Fruit fly (Drosophila melanogaster) whole organism, adult: ENCODE results near the gene EMC4.

ENCODE experiments used
- CG11617 ChIP-seq: fragments of 200-800 bp; sonication (Bioruptor generic); optimal IDR thresholded peaks from 2 replicates; lab custom pipeline; 2017; ENCODE audit warnings: mild to moderate bottlenecking, missing biosample characterization, missing genetic modification reagents, missing genetic modification characterization
- CG12768 ChIP-seq: fragments of 200-800 bp; sonication (Bioruptor generic); optimal IDR thresholded peaks from 2 replicates; lab custom pipeline; 2017; ENCODE audit warnings: missing biosample characterization, missing genetic modification characterization, mild to moderate bottlenecking, moderate library complexity, missing genetic modification reagents
- CG14711 ChIP-seq: fragments of 200-800 bp; sonication (Bioruptor generic); optimal IDR thresholded peaks from 2 replicates; lab custom pipeline; 2018; ENCODE audit warnings: missing biosample characterization, mild to moderate bottlenecking, missing genetic modification characterization, moderate library complexity
- CG1620 ChIP-seq: fragments of 200-800 bp; sonication (Bioruptor generic); optimal IDR thresholded peaks from 2 replicates; lab custom pipeline; 2016; ENCODE audit warnings: missing biosample characterization, missing genetic modification characterization
- CG33017 ChIP-seq: fragments of 200-800 bp; sonication (Bioruptor generic); optimal IDR thresholded peaks from 2 replicates; lab custom pipeline; 2018; ENCODE audit warnings: missing biosample characterization, mild to moderate bottlenecking, missing genetic modification characterization, moderate library complexity
- CG5204 ChIP-seq: fragments of 200-800 bp; sonication (Bioruptor generic); optimal IDR thresholded peaks from 2 replicates; lab custom pipeline; 2016; ENCODE audit warnings: missing biosample characterization, missing genetic modification characterization
- CG7045 ChIP-seq: fragments of 200-800 bp; sonication (Bioruptor generic); optimal IDR thresholded peaks from 2 replicates; lab custom pipeline; 2017; ENCODE audit warnings: missing biosample characterization, mild to moderate bottlenecking, missing genetic modification characterization
- CG7101 ChIP-seq: fragments of 200-800 bp; sonication (Bioruptor generic); optimal IDR thresholded peaks from 2 replicates; lab custom pipeline; 2018; ENCODE audit warnings: missing biosample characterization, mild to moderate bottlenecking, missing genetic modification characterization, moderate library complexity
- Clk ChIP-seq: fragments of 200-800 bp; sonication (Bioruptor generic); optimal IDR thresholded peaks from 2 replicates; lab custom pipeline; 2017; ENCODE audit warnings: missing biosample characterization, missing genetic modification characterization
- Crg-1 ChIP-seq: fragments of 200-800 bp; sonication (Bioruptor generic); optimal IDR thresholded peaks from 2 replicates; lab custom pipeline; 2016; ENCODE audit warnings: missing biosample characterization, missing genetic modification characterization
- Hr96 ChIP-seq: fragments of 200-800 bp; sonication (Bioruptor generic); optimal IDR thresholded peaks from 2 replicates; lab custom pipeline; 2016; ENCODE audit warnings: missing biosample characterization, missing genetic modification characterization
- Mnt ChIP-seq: fragments of 200-800 bp; sonication (Bioruptor generic); optimal IDR thresholded peaks from 2 replicates; lab custom pipeline; 2016; ENCODE audit warnings: missing biosample characterization, mild to moderate bottlenecking, missing genetic modification characterization
- bab1 ChIP-seq: fragments of 200-800 bp; sonication (Bioruptor generic); optimal IDR thresholded peaks from 3 replicates; lab custom pipeline; 2019; ENCODE audit warnings: missing biosample characterization, mild to moderate bottlenecking, missing genetic modification characterization, moderate library complexity
- cic ChIP-seq: fragments of 200-800 bp; sonication (Bioruptor generic); optimal IDR thresholded peaks from 2 replicates; lab custom pipeline; 2017; ENCODE audit warnings: missing biosample characterization, mild to moderate bottlenecking, missing genetic modification characterization, moderate library complexity
- cnc ChIP-seq, 2 experiments: fragments of >200 bp; optimal IDR thresholded peaks; 2 replicates each; lab custom pipeline; 2017
- kay ChIP-seq: fragments of 200-800 bp; sonication (Bioruptor generic); peaks from one replicate; lab custom pipeline; 2016; ENCODE audit warnings: missing biosample characterization, missing genetic modification characterization, borderline replicate concordance
- ovo ChIP-seq: fragments of 200-800 bp; sonication (Bioruptor generic); optimal IDR thresholded peaks from 2 replicates; lab custom pipeline; 2016; ENCODE audit warnings: missing biosample characterization, missing genetic modification characterization
- pad ChIP-seq: fragments of 200-800 bp; sonication (Bioruptor generic); optimal IDR thresholded peaks from 3 replicates; lab custom pipeline; 2017; ENCODE audit warnings: missing biosample characterization, missing genetic modification characterization, mild to moderate bottlenecking, moderate library complexity, missing genetic modification reagents
- tj ChIP-seq: fragments of 200-800 bp; sonication (Bioruptor generic); optimal IDR thresholded peaks from 3 replicates; lab custom pipeline; 2017; ENCODE audit warnings: missing biosample characterization, mild to moderate bottlenecking, missing genetic modification characterization, moderate library complexity
- toe ChIP-seq: fragments of 200-800 bp; sonication (Bioruptor generic); optimal IDR thresholded peaks from 2 replicates; lab custom pipeline; 2016; ENCODE audit warnings: missing biosample characterization, missing genetic modification characterization

The EMC4 gene

dm6 chr3L:22868070-22868469, at the start of gene EMC4:
Gene EMC4, minus strand, starts transcription at chr3L:22868243.
- TF ChIP-seq CG1620 (GFP tag; lab: Kevin White, UChicago) (peak; percentile 80), ovo (GFP tag; lab: Kevin White, UChicago) (no peak), CG14711 (tag; lab: Kevin White, UChicago) (peak; percentile 67), bab1 (GFP tag; lab: Kevin White, UChicago) (peak; percentile 70), CG5204 (GFP tag; lab: Kevin White, UChicago) (no peak), CG11617 (GFP tag; lab: Kevin White, UChicago) (peak; percentile 43), cic (peak; percentile 56), toe (GFP tag; lab: Kevin White, UChicago) (no peak), CG12768 (GFP tag; lab: Kevin White, UChicago) (peak; percentile 75), tj (GFP tag; lab: Kevin White, UChicago) (peak; percentile 7), Mnt (GFP tag; lab: Kevin White, UChicago) (peak; percentile 79), Clk (GFP tag; lab: Kevin White, UChicago) (peak; percentile 17), Crg-1 (GFP tag; lab: Kevin White, UChicago) (peak; percentile 86), CG33017 (tag; lab: Kevin White, UChicago) (peak; percentile 57), Hr96 (GFP tag; lab: Kevin White, UChicago) (no peak), CG7045 (peak; percentile 56), pad (GFP tag; lab: Kevin White, UChicago) (peak; percentile 69), CG7101 (tag; lab: Kevin White, UChicago) (peak; percentile 74), kay (GFP tag; lab: Kevin White, UChicago) (no peak), cnc (optimal IDR thresholded peaks at IDR 0.05; lab: Kevin White, UChicago) (no peak)

- TF ChIP-seq pad (GFP tag; lab: Kevin White, UChicago) = no peak
- no peak for TF ChIP-seq Hr96 (GFP tag; lab: Kevin White, UChicago)
- TF ChIP-seq CG11617 (GFP tag; lab: Kevin White, UChicago) = no peak
- no peak for TF ChIP-seq CG7101 (tag; lab: Kevin White, UChicago)
- no peak for TF ChIP-seq CG12768 (GFP tag; lab: Kevin White, UChicago)
These were observed 42.0 kb upstream of the EMC4 start, which contains the start of gene CG12768 for dm6 chr3L:22909914-22910541. Gene CG12768, plus strand, starts transcription at chr3L:22910491.

dm6 chr3L:22909325-22909904, 41.4 kb upstream of the EMC4 start:
- no peak for TF ChIP-seq CG5204 (GFP tag; lab: Kevin White, UChicago)
- TF ChIP-seq CG12768 (GFP tag; lab: Kevin White, UChicago) = peak; percentile 91

- TF ChIP-seq Hr96 (GFP tag; lab: Kevin White, UChicago) = no peak
These were observed 33.6 kb upstream of the EMC4 start, which contains the start of gene BoYb for dm6 chr3L:22901612-22902011. Gene BoYb, plus strand, starts transcription at chr3L:22901912.

dm6 chr3L:22898444-22898843, 30.4 kb upstream of the EMC4 start, which contains the start of gene CG11131:
Gene CG11131, plus strand, starts transcription at chr3L:22898744.
- TF ChIP-seq CG5204 (GFP tag; lab: Kevin White, UChicago) = no peak
- no peak for TF ChIP-seq cic
- TF ChIP-seq ovo (GFP tag; lab: Kevin White, UChicago) = no peak
- TF ChIP-seq tj (GFP tag; lab: Kevin White, UChicago) = no peak
- no peak for TF ChIP-seq CG14711 (tag; lab: Kevin White, UChicago)
- TF ChIP-seq bab1 (GFP tag; lab: Kevin White, UChicago) = no peak
- no peak for TF ChIP-seq cnc (optimal IDR thresholded peaks at IDR 0.05; lab: Kevin White, UChicago)
- no peak for TF ChIP-seq Crg-1 (GFP tag; lab: Kevin White, UChicago)
- TF ChIP-seq Mnt (GFP tag; lab: Kevin White, UChicago) = no peak
- no peak for TF ChIP-seq CG33017 (tag; lab: Kevin White, UChicago)
- no peak for TF ChIP-seq CG11617 (GFP tag; lab: Kevin White, UChicago)
- TF ChIP-seq toe (GFP tag; lab: Kevin White, UChicago) = no peak
- TF ChIP-seq pad (GFP tag; lab: Kevin White, UChicago) = no peak
- TF ChIP-seq Clk (GFP tag; lab: Kevin White, UChicago) = no peak
- no peak for TF ChIP-seq Hr96 (GFP tag; lab: Kevin White, UChicago)
- TF ChIP-seq CG1620 (GFP tag; lab: Kevin White, UChicago) = no peak

- TF ChIP-seq bab1 (GFP tag; lab: Kevin White, UChicago) (peak; percentile 11), CG7101 (tag; lab: Kevin White, UChicago) (no peak)
These were observed 26.7 kb upstream of the EMC4 start for dm6 chr3L:22894689-22895283.
